Worm (Caenorhabditis elegans) whole organism, L2 larva: ENCODE results near the gene unc-97.

Source experiments
- ama-1 ChIP-seq: fragments of 150-350 bp; optimal IDR thresholded peaks from 2 replicates; lab custom pipeline; 2018; ENCODE audit warnings: inconsistent platforms
- egl-27 ChIP-seq: sonication (generic microtip); optimal IDR thresholded peaks from 3 replicates; lab custom pipeline; 2017; ENCODE audit warnings: missing biosample characterization, missing genetic modification reagents, missing genetic modification characterization
- elt-3 ChIP-seq: sonication (generic microtip); optimal IDR thresholded peaks from 2 replicates; lab custom pipeline; 2017; ENCODE audit warnings: missing biosample characterization, missing genetic modification characterization
- fos-1 ChIP-seq: fragments of 150-350 bp; optimal IDR thresholded peaks from 2 replicates; lab custom pipeline; 2014; ENCODE audit warnings: missing biosample characterization, missing genetic modification characterization
- lin-13 ChIP-seq: fragments of 150-350 bp; optimal IDR thresholded peaks from 2 replicates; lab custom pipeline; 2014; ENCODE audit warnings: missing biosample characterization, missing genetic modification reagents, missing genetic modification characterization
- lin-39 ChIP-seq: fragments of 150-350 bp; optimal IDR thresholded peaks from 2 replicates; lab custom pipeline; 2014; ENCODE audit warnings: missing biosample characterization, missing genetic modification reagents, missing genetic modification characterization
- mdl-1 ChIP-seq, 2 experiments: fragments of 150-350 bp in 1 of 2; sonication (generic microtip) in 1 of 2; optimal IDR thresholded peaks; 2 replicates each; lab custom pipeline; 2017; ENCODE audit warnings: missing biosample characterization in 2 of 2, missing genetic modification characterization in 2 of 2
- nhr-11 ChIP-seq: fragments of 150-350 bp; optimal IDR thresholded peaks from 2 replicates; lab custom pipeline; 2014; ENCODE audit warnings: missing biosample characterization, missing genetic modification characterization
- nhr-237 ChIP-seq: fragments of 150-350 bp; optimal IDR thresholded peaks from 2 replicates; lab custom pipeline; 2014; ENCODE audit warnings: missing biosample characterization, missing genetic modification characterization
- sem-4 ChIP-seq: fragments of 150-350 bp; optimal IDR thresholded peaks from 2 replicates; lab custom pipeline; 2014; ENCODE audit warnings: missing biosample characterization, missing genetic modification reagents, missing genetic modification characterization
- snpc-4 ChIP-seq: fragments of 150-350 bp; optimal IDR thresholded peaks from 2 replicates; lab custom pipeline; 2014; ENCODE audit warnings: missing biosample characterization, missing genetic modification characterization
- unc-62 ChIP-seq: fragments of 150-350 bp; optimal IDR thresholded peaks from 2 replicates; lab custom pipeline; 2014; ENCODE audit warnings: missing biosample characterization, missing genetic modification reagents, missing genetic modification characterization
- zag-1 ChIP-seq: fragments of 150-350 bp; optimal IDR thresholded peaks from 2 replicates; lab custom pipeline; 2014; ENCODE audit warnings: missing biosample characterization, missing genetic modification characterization
- ztf-11 ChIP-seq: sonication (generic microtip); optimal IDR thresholded peaks from 2 replicates; lab custom pipeline; 2017; ENCODE audit warnings: missing biosample characterization, missing genetic modification characterization

- TF ChIP-seq elt-3 (tag; lab: Kevin White, UChicago) (no peak), lin-39 (tag; lab: Kevin White, UChicago) (no peak), unc-62 (GFP tag; lab: Kevin White, UChicago) (no peak), ama-1 (lab: Kevin White, UChicago) (no peak), fos-1 (peak; percentile 7), zag-1 (tag; lab: Kevin White, UChicago) (no peak), nhr-237 (tag; lab: Kevin White, UChicago) (no peak), ztf-11 (tag; lab: Kevin White, UChicago) (no peak), egl-27 (tag; lab: Kevin White, UChicago) (no peak), sem-4 (tag; lab: Kevin White, UChicago) (peak; percentile 48), nhr-11 (tag; lab: Kevin White, UChicago) (no peak), lin-13 (no peak), mdl-1 (tag; optimal IDR thresholded peaks at IDR 0.05; lab: Kevin White, UChicago) (no peak), snpc-4 (tag; lab: Kevin White, UChicago) (no peak)
Measured at ce11 chrX:5603338-5603816, 10.4 kb downstream of the unc-97 start, which contains the start of gene F14D12.1.
